Fruit fly (Drosophila melanogaster) whole organism, prepupa: Measurements from ENCODE around the gene CG15914.
A peak's percentile ranks its signal among the peaks of the same experiment; 100 is the strongest.

ENCODE experiments used
- CG10631 ChIP-seq: fragments of 200-800 bp; sonication (Bioruptor generic); optimal IDR thresholded peaks from 2 replicates; lab custom pipeline; 2016; ENCODE audit warnings: missing biosample characterization, missing genetic modification characterization
- CG10669 ChIP-seq: fragments of 200-800 bp; sonication (Bioruptor generic); optimal IDR thresholded peaks from 3 replicates; lab custom pipeline; 2018; ENCODE audit warnings: missing biosample characterization, mild to moderate bottlenecking, missing genetic modification characterization, moderate library complexity
- CG11294 ChIP-seq: fragments of 200-800 bp; sonication (Bioruptor generic); IDR thresholded peaks from 2 replicates; pipeline ENCODE4 v1.3.6; 2022; ENCODE audit warnings: missing biosample characterization, missing genetic modification characterization
- CG11762 ChIP-seq: fragments of 200-800 bp; sonication (Bioruptor generic); optimal IDR thresholded peaks from 3 replicates; lab custom pipeline; 2016; ENCODE audit warnings: missing biosample characterization, missing genetic modification characterization; ENCODE audit not compliant: insufficient read depth
- CG15336 ChIP-seq: fragments of 200-800 bp; sonication (Bioruptor generic); IDR thresholded peaks from 2 replicates; pipeline ENCODE4 v1.3.6; 2022; ENCODE audit warnings: missing biosample characterization, missing genetic modification characterization
- CG1621 ChIP-seq: fragments of 200-800 bp; sonication (Bioruptor generic); optimal IDR thresholded peaks from 3 replicates; lab custom pipeline; 2018; ENCODE audit warnings: missing biosample characterization, mild to moderate bottlenecking, missing genetic modification characterization
- CG16779 ChIP-seq: fragments of 200-800 bp; sonication (Bioruptor generic); optimal IDR thresholded peaks from 3 replicates; lab custom pipeline; 2017; ENCODE audit warnings: missing biosample characterization, mild to moderate bottlenecking, missing genetic modification characterization
- CG3032 ChIP-seq: fragments of 200-800 bp; optimal IDR thresholded peaks from 2 replicates; lab custom pipeline; 2019; ENCODE audit warnings: missing biosample characterization, mild to moderate bottlenecking, missing genetic modification characterization, moderate library complexity
- CG31627 ChIP-seq: fragments of 200-800 bp; sonication (Bioruptor generic); optimal IDR thresholded peaks from 3 replicates; lab custom pipeline; 2016; ENCODE audit warnings: missing biosample characterization, missing genetic modification characterization
- CG32006 ChIP-seq: fragments of 200-800 bp; sonication (Bioruptor generic); optimal IDR thresholded peaks from 3 replicates; lab custom pipeline; 2017; ENCODE audit warnings: missing biosample characterization, mild to moderate bottlenecking, missing genetic modification characterization
- CG3919 ChIP-seq: fragments of 200-800 bp; sonication (Bioruptor generic); optimal IDR thresholded peaks from 3 replicates; lab custom pipeline; 2016; ENCODE audit warnings: missing biosample characterization, missing genetic modification characterization
- CG4318 ChIP-seq: fragments of 200-800 bp; sonication (Bioruptor generic); optimal IDR thresholded peaks from 3 replicates; lab custom pipeline; 2017; ENCODE audit warnings: missing biosample characterization, mild to moderate bottlenecking, missing genetic modification characterization
- CG6792 ChIP-seq: fragments of 200-800 bp; sonication (Bioruptor generic); optimal IDR thresholded peaks from 3 replicates; lab custom pipeline; 2016; ENCODE audit warnings: missing biosample characterization, missing genetic modification characterization
- CG6808 ChIP-seq: fragments of 200-800 bp; sonication (Bioruptor generic); optimal IDR thresholded peaks from 3 replicates; lab custom pipeline; 2017; ENCODE audit warnings: missing biosample characterization, missing genetic modification characterization, mild to moderate bottlenecking, moderate library complexity, missing genetic modification reagents
- CG6854 ChIP-seq: fragments of 200-800 bp; sonication (Bioruptor generic); optimal IDR thresholded peaks from 2 replicates; lab custom pipeline; 2017; ENCODE audit warnings: missing biosample characterization, mild to moderate bottlenecking, missing genetic modification characterization
- CG9139 ChIP-seq: fragments of 200-800 bp; sonication (Bioruptor generic); optimal IDR thresholded peaks from 3 replicates; lab custom pipeline; 2017; ENCODE audit warnings: missing biosample characterization, mild to moderate bottlenecking, missing genetic modification characterization
- Eip78C ChIP-seq: fragments of 200-800 bp; sonication (Bioruptor generic); peaks from one replicate; lab custom pipeline; 2016; ENCODE audit warnings: missing biosample characterization, missing genetic modification characterization
- Ets21C ChIP-seq: fragments of 200-800 bp; sonication (Bioruptor generic); optimal IDR thresholded peaks from 3 replicates; lab custom pipeline; 2016; ENCODE audit warnings: missing biosample characterization, missing genetic modification characterization
- Ets96B ChIP-seq: fragments of 200-800 bp; optimal IDR thresholded peaks from 2 replicates; lab custom pipeline; 2019; ENCODE audit warnings: missing biosample characterization, mild to moderate bottlenecking, missing genetic modification characterization, moderate library complexity
- Hr38 ChIP-seq: sonication (Bioruptor generic); optimal IDR thresholded peaks from 2 replicates; lab custom pipeline; 2016; ENCODE audit warnings: missing biosample characterization, missing genetic modification characterization
- Hr4 ChIP-seq: fragments of 200-800 bp; sonication (Bioruptor generic); optimal IDR thresholded peaks from 3 replicates; lab custom pipeline; 2016; ENCODE audit warnings: missing biosample characterization, missing genetic modification characterization
- Lpt ChIP-seq: fragments of 200-800 bp; sonication (Bioruptor generic); optimal IDR thresholded peaks from 3 replicates; lab custom pipeline; 2016; ENCODE audit warnings: missing biosample characterization, missing genetic modification characterization
- Met ChIP-seq: fragments of 200-800 bp; sonication (Bioruptor generic); optimal IDR thresholded peaks from 3 replicates; lab custom pipeline; 2016; ENCODE audit warnings: missing biosample characterization, missing genetic modification characterization
- Sox102F ChIP-seq: fragments of 200-800 bp; sonication (Bioruptor generic); optimal IDR thresholded peaks from 2 replicates; lab custom pipeline; 2016; ENCODE audit warnings: missing biosample characterization, mild to moderate bottlenecking, missing genetic modification characterization
- Sox14 ChIP-seq: fragments of 200-800 bp; sonication (Bioruptor generic); optimal IDR thresholded peaks from 3 replicates; lab custom pipeline; 2016; ENCODE audit warnings: missing biosample characterization, missing genetic modification characterization
- Sox15 ChIP-seq: fragments of 200-800 bp; sonication (Bioruptor generic); optimal IDR thresholded peaks from 3 replicates; lab custom pipeline; 2016; ENCODE audit warnings: missing biosample characterization, missing genetic modification characterization
- achi ChIP-seq: fragments of 200-800 bp; sonication (Bioruptor generic); optimal IDR thresholded peaks from 3 replicates; lab custom pipeline; 2016; ENCODE audit warnings: missing biosample characterization, missing genetic modification characterization
- acj6 ChIP-seq: fragments of 200-800 bp; sonication (Bioruptor generic); optimal IDR thresholded peaks from 3 replicates; lab custom pipeline; 2016; ENCODE audit warnings: missing biosample characterization, missing genetic modification characterization
- dsx ChIP-seq: fragments of 200-800 bp; optimal IDR thresholded peaks from 3 replicates; lab custom pipeline; 2019; ENCODE audit warnings: missing biosample characterization, mild to moderate bottlenecking, missing genetic modification characterization, moderate library complexity; ENCODE audit not compliant: poor library complexity, severe bottlenecking
- fd59A ChIP-seq: fragments of 200-800 bp; sonication (Bioruptor generic); optimal IDR thresholded peaks from 2 replicates; lab custom pipeline; 2017; ENCODE audit warnings: missing biosample characterization, mild to moderate bottlenecking, missing genetic modification characterization, missing genetic modification reagents
- fkh ChIP-seq: fragments of 200-800 bp; sonication (Bioruptor generic); optimal IDR thresholded peaks from 3 replicates; lab custom pipeline; 2017; ENCODE audit warnings: missing biosample characterization, mild to moderate bottlenecking, missing genetic modification characterization, moderate library complexity
- salr ChIP-seq, 2 experiments: fragments of 200-800 bp; sonication (Bioruptor generic); optimal IDR thresholded peaks; 3 replicates each; lab custom pipeline; 2016 to 2018; ENCODE audit warnings: missing biosample characterization in 2 of 2, missing genetic modification characterization in 2 of 2, mild to moderate bottlenecking in 1 of 2
- spab ChIP-seq: fragments of 200-800 bp; sonication (Bioruptor generic); optimal IDR thresholded peaks from 2 replicates; lab custom pipeline; 2017; ENCODE audit warnings: missing biosample characterization, mild to moderate bottlenecking, missing genetic modification characterization, missing genetic modification reagents
- svp ChIP-seq: fragments of 200-800 bp; sonication (Bioruptor generic); peaks from one replicate; lab custom pipeline; 2016; ENCODE audit warnings: missing biosample characterization, missing genetic modification characterization
- topi ChIP-seq: fragments of 200-800 bp; sonication (Bioruptor generic); optimal IDR thresholded peaks from 3 replicates; lab custom pipeline; 2016; ENCODE audit warnings: missing biosample characterization, missing genetic modification characterization

CG15914 gene

DNA sequence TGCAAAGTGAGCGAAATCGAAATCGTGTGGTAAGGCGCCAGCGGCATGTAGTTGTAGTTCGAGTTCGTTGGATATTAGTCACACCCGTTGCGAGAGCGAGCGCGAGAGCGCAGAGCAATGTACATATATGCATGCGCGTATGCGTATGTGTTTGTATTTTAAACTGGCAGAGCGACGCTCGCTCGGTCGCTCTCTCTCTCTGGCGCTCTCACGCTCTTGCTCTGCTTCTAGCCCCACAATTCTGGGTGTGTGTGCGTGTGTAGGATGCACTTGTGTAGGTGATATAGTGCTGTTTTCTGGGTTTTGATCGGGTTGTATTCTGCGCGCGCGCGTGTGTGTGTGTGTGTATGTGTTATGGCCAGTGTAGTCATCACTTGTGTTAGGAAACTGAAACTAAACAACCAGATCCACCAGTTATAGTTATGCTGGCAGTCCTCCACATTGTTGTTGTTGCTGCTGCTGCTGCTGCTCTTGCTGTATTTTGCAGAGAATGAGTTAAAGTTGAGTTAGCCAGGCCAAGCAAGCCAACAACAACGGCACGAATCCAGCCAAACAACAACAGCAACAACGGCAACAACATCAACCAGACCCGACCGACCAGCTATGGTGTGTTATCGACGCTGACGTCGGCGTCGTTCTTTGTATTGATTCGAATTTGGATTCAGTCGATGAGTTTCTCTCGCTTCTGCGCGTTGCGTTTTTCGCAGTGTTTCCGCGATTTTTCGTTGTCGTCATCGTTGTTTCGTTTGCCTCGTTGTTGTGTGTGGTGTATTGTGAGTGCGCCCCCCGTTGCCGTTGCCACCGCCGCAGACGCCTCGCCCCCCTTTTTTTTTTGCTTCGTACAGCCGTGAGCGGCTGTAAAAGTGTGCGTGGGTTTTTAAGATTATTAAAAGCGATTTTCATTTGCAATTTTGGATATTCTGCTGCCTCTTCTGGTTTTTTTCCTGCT, 41.3 kb upstream of the CG15914 start (continued):
- TF ChIP-seq CG9139 (GFP tag; lab: Kevin White, UChicago) (peak; percentile 1), CG11294 (GFP tag; lab: Robert Waterston, UW) (no peak), CG11762 (no peak), Eip78C (GFP tag; lab: Kevin White, UChicago) (peak; percentile 65), fd59A (GFP tag; lab: Kevin White, UChicago) (no peak), CG31627 (GFP tag; lab: Kevin White, UChicago) (no peak), CG6808 (GFP tag; lab: Kevin White, UChicago) (peak; percentile 22), CG15336 (GFP tag; lab: Robert Waterston, UW) (peak; percentile 66; the same call in 1 of the 2 replicates), Ets96B (no peak)
- TF ChIP-seq, all 60 proteins: peak for 20

DNA sequence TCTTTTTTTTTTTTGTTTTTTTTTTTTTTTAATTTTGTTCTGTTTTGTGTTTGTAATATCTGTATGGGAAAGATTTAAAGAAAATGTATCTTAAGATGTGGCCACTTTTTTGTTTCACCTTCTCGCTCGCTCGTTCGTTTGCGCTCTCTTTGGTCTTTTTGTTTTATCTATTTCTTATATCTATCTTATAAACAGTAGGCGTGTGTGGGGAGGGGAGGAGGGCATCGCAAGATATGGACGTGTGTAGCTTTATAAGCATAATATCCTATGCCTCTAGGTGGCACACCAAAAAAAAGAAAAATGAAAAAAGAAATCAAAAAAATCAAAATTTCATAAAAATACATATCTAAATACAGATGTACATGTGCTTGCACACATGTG, 40.6 kb upstream of the CG15914 start:
- TF ChIP-seq CG16779 (tag; lab: Kevin White, UChicago) = no peak
- no peak for TF ChIP-seq CG10631 (GFP tag; lab: Kevin White, UChicago)
- no peak for TF ChIP-seq spab (GFP tag; lab: Kevin White, UChicago)
- peak in 1 of 2 experiments; percentile 10 for TF ChIP-seq salr (GFP tag; optimal IDR thresholded peaks at IDR 0.05; lab: Kevin White, UChicago)

DNA sequence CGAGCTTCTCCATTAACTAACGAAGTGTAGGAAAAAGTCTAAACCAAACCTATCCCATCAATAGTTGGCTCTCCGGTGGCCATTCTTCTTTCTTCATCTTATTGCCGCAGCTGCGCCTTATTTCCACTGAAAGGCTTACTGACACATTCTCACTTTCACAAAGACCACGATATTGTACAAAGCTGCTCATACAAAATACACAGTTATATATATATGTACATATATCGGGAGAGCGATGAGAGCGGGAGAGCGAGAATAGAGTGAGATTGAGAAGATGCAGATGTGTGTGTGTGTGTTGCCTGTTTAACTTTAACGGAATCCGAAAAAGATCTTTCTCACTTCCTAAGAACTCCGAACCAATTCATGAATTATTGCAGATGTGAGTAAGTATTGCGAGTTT, 40.0 kb upstream of the CG15914 start:
- peak; percentile 8 for TF ChIP-seq Sox102F (GFP tag; lab: Kevin White, UChicago)
- TF ChIP-seq dsx (GFP tag; lab: Kevin White, UChicago) = peak; percentile 3
- no peak for TF ChIP-seq Hr38 (GFP tag; lab: Kevin White, UChicago)
- no peak for TF ChIP-seq Lpt (GFP tag; lab: Kevin White, UChicago)
- peak; percentile 25 for TF ChIP-seq CG6854 (GFP tag; lab: Kevin White, UChicago)
- TF ChIP-seq CG1621 (tag; lab: Kevin White, UChicago) = peak; percentile 61
- TF ChIP-seq fkh = peak; percentile 16

DNA sequence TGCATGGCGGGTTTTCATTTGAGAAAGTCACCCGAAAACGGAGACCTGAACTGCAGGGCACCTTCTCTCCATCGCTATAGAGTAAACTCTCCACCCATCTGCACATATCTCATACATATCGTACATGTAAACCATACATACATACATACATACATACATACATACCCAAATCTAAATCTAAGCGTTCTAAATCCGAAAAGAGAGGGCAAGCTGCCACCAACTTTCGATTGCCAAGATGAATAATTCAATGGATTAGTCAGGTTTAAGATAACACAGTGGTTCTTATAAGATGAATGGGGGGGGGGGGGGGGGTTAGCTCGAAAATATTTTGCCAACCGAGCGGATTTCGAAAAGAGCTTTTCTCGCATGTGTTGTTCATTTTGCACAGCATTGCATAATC, 38.7 kb upstream of the CG15914 start:
- TF ChIP-seq CG6792 (GFP tag; lab: Kevin White, UChicago) = no peak
- no peak for TF ChIP-seq Sox14 (GFP tag; lab: Kevin White, UChicago)
- no peak for TF ChIP-seq Met (GFP tag; lab: Kevin White, UChicago)
- no peak for TF ChIP-seq Sox102F (GFP tag; lab: Kevin White, UChicago)
- no peak for TF ChIP-seq CG32006
- no peak for TF ChIP-seq Sox15
- no peak for TF ChIP-seq topi (GFP tag; lab: Kevin White, UChicago)
- no peak for TF ChIP-seq Hr4 (GFP tag; lab: Kevin White, UChicago)
- no peak for TF ChIP-seq Ets21C (GFP tag; lab: Kevin White, UChicago)
- TF ChIP-seq CG3919 (GFP tag; lab: Kevin White, UChicago) = no peak
- no peak for TF ChIP-seq CG10669 (GFP tag; lab: Kevin White, UChicago)
- TF ChIP-seq fd59A (GFP tag; lab: Kevin White, UChicago) = no peak
- TF ChIP-seq CG3032 (tag; lab: Kevin White, UChicago) = no peak
- no peak for TF ChIP-seq CG4318
- TF ChIP-seq CG11762 = no peak
- no peak for TF ChIP-seq acj6
- TF ChIP-seq svp (GFP tag; lab: Kevin White, UChicago) = no peak
- no peak for TF ChIP-seq fkh
- no peak for TF ChIP-seq CG1621 (tag; lab: Kevin White, UChicago)
- TF ChIP-seq achi = no peak
